Fruit fly (Drosophila melanogaster) whole organism, embryonic: ENCODE data around the gene CG32023.
A peak's percentile ranks its signal among the peaks of the same experiment; 100 is the strongest.

Source experiments
- Atf-2 ChIP-seq: fragments of 200-800 bp; sonication (Bioruptor generic); optimal IDR thresholded peaks from 2 replicates; lab custom pipeline; 2016; ENCODE audit warnings: missing biosample characterization, missing genetic modification characterization
- CG10321 ChIP-seq: fragments of 200-800 bp; sonication (Bioruptor generic); IDR thresholded peaks from 2 replicates; pipeline ENCODE4 v1.3.6; 2022; ENCODE audit warnings: missing biosample characterization, missing genetic modification characterization
- CG11093 ChIP-seq: fragments of 200-800 bp; sonication (Bioruptor generic); IDR thresholded peaks from 3 replicates; pipeline ENCODE4 v1.3.6; 2022; ENCODE audit warnings: missing biosample characterization, missing genetic modification characterization
- CG11504 ChIP-seq: fragments of 200-800 bp; sonication (Bioruptor generic); optimal IDR thresholded peaks from 3 replicates; lab custom pipeline; 2019; ENCODE audit warnings: missing biosample characterization, mild to moderate bottlenecking, missing genetic modification characterization, moderate library complexity
- CG11560 ChIP-seq: fragments of 200-800 bp; sonication (Bioruptor generic); IDR thresholded peaks from 3 replicates; pipeline ENCODE4 v1.3.6; 2022; ENCODE audit warnings: missing biosample characterization, missing genetic modification characterization
- CG12104 ChIP-seq: fragments of 200-800 bp; sonication (Bioruptor generic); optimal IDR thresholded peaks from 3 replicates; lab custom pipeline; 2016; ENCODE audit warnings: missing biosample characterization, missing genetic modification characterization
- CG16779 ChIP-seq: fragments of 200-800 bp; sonication (Bioruptor generic); IDR thresholded peaks from 2 replicates; pipeline ENCODE4 v1.3.6; 2022; ENCODE audit warnings: missing biosample characterization, missing genetic modification characterization
- CG34422 ChIP-seq: fragments of 200-800 bp; sonication (Bioruptor generic); IDR thresholded peaks from 3 replicates; pipeline ENCODE4 v1.3.6; 2022; ENCODE audit warnings: missing biosample characterization, missing genetic modification characterization
- CG3995 ChIP-seq: fragments of 200-800 bp; sonication (Bioruptor generic); optimal IDR thresholded peaks from 3 replicates; lab custom pipeline; 2016; ENCODE audit warnings: missing biosample characterization, missing genetic modification characterization
- CG4820 ChIP-seq: fragments of 200-800 bp; sonication (Bioruptor generic); optimal IDR thresholded peaks from 3 replicates; lab custom pipeline; 2016; ENCODE audit warnings: missing biosample characterization, missing genetic modification characterization
- CG6791 ChIP-seq: fragments of 200-800 bp; sonication (Bioruptor generic); IDR thresholded peaks from 3 replicates; pipeline ENCODE4 v1.3.6; 2022; ENCODE audit warnings: missing biosample characterization, missing genetic modification characterization; ENCODE audit not compliant: partially characterized antibody
- CG8924 ChIP-seq: fragments of 200-800 bp; optimal IDR thresholded peaks from 3 replicates; lab custom pipeline; 2019; ENCODE audit warnings: missing biosample characterization, mild to moderate bottlenecking, missing genetic modification characterization, moderate library complexity
- CG9817 ChIP-seq: fragments of 200-800 bp; sonication (Bioruptor generic); optimal IDR thresholded peaks from 2 replicates; lab custom pipeline; 2018; ENCODE audit warnings: missing biosample characterization, mild to moderate bottlenecking, missing genetic modification characterization, moderate library complexity
- CG9876 ChIP-seq: fragments of 200-800 bp; sonication (Bioruptor generic); optimal IDR thresholded peaks from 2 replicates; lab custom pipeline; 2016; ENCODE audit warnings: missing biosample characterization, missing genetic modification characterization
- CkIIα-i1 ChIP-seq: fragments of 200-800 bp; sonication (Bioruptor generic); IDR thresholded peaks from 2 replicates; pipeline ENCODE4 v1.3.6; 2022; ENCODE audit warnings: missing biosample characterization, missing genetic modification characterization
- Doc2 ChIP-seq: fragments of 200-800 bp; sonication (Bioruptor generic); IDR thresholded peaks from 2 replicates; pipeline ENCODE4 v1.3.6; 2022; ENCODE audit warnings: missing biosample characterization, missing genetic modification characterization
- Max ChIP-seq: fragments of 200-800 bp; sonication (Bioruptor generic); optimal IDR thresholded peaks from 2 replicates; lab custom pipeline; 2016; ENCODE audit warnings: missing biosample characterization, mild to moderate bottlenecking, missing genetic modification characterization
- Neu2 ChIP-seq: fragments of 200-800 bp; sonication (Bioruptor generic); optimal IDR thresholded peaks from 3 replicates; lab custom pipeline; 2016; ENCODE audit warnings: missing biosample characterization, missing genetic modification characterization, borderline replicate concordance
- Oli ChIP-seq: fragments of 200-800 bp; sonication (Bioruptor generic); optimal IDR thresholded peaks from 2 replicates; lab custom pipeline; 2018; ENCODE audit warnings: missing biosample characterization, mild to moderate bottlenecking, missing genetic modification characterization, moderate library complexity
- Pdp1 ChIP-seq, 2 experiments: fragments of 200-800 bp; sonication (Bioruptor generic); optimal IDR thresholded peaks; 3 replicates each; lab custom pipeline; 2016; ENCODE audit warnings: missing biosample characterization in 2 of 2, missing genetic modification characterization in 2 of 2, mild to moderate bottlenecking in 1 of 2, moderate library complexity in 1 of 2
- Rfx ChIP-seq: fragments of 200-800 bp; sonication (Bioruptor generic); IDR thresholded peaks from 2 replicates; pipeline ENCODE4 v1.3.6; 2022; ENCODE audit warnings: missing biosample characterization, missing genetic modification characterization
- Sin3A ChIP-seq: fragments of >200 bp; optimal IDR thresholded peaks from 2 replicates; lab custom pipeline; 2018
- Sry-β ChIP-seq: fragments of 200-800 bp; sonication (Bioruptor generic); optimal IDR thresholded peaks from 2 replicates; lab custom pipeline; 2018; ENCODE audit warnings: missing biosample characterization, mild to moderate bottlenecking, missing genetic modification characterization, moderate library complexity
- Taf1 ChIP-seq: fragments of 200-800 bp; sonication (Bioruptor generic); IDR thresholded peaks from 2 replicates; pipeline ENCODE4 v1.3.6; 2022; ENCODE audit warnings: missing biosample characterization, missing genetic modification characterization
- Tbp ChIP-seq: fragments of >200 bp; optimal IDR thresholded peaks from 2 replicates; lab custom pipeline; 2018; ENCODE audit warnings: missing biosample characterization, missing genetic modification characterization
- amos ChIP-seq: fragments of 200-800 bp; sonication (Bioruptor generic); IDR thresholded peaks from 2 replicates; pipeline ENCODE4 v1.3.6; 2022; ENCODE audit warnings: missing biosample characterization, missing genetic modification characterization; ENCODE audit not compliant: partially characterized antibody
- br ChIP-seq: fragments of >200 bp; optimal IDR thresholded peaks from 2 replicates; lab custom pipeline; 2017
- dati ChIP-seq: fragments of 200-800 bp; sonication (Bioruptor generic); IDR thresholded peaks from 2 replicates; pipeline ENCODE4 v1.3.6; 2022; ENCODE audit warnings: missing biosample characterization, missing genetic modification characterization
- ewg ChIP-seq: fragments of 200-800 bp; sonication (Bioruptor generic); optimal IDR thresholded peaks from 3 replicates; lab custom pipeline; 2017; ENCODE audit warnings: mild to moderate bottlenecking, missing biosample characterization, missing genetic modification reagents, missing genetic modification characterization
- ftz-f1 ChIP-seq: fragments of 200-800 bp; sonication (Bioruptor generic); optimal IDR thresholded peaks from 2 replicates; lab custom pipeline; 2016; ENCODE audit warnings: missing biosample characterization, missing genetic modification characterization
- grn ChIP-seq: fragments of 200-800 bp; sonication (Bioruptor generic); optimal IDR thresholded peaks from 3 replicates; lab custom pipeline; 2017; ENCODE audit warnings: missing biosample characterization, missing genetic modification characterization
- lbe ChIP-seq: fragments of 200-800 bp; sonication (Bioruptor generic); optimal IDR thresholded peaks from 2 replicates; lab custom pipeline; 2016; ENCODE audit warnings: missing biosample characterization, mild to moderate bottlenecking, missing genetic modification characterization
- nerfin-2 ChIP-seq: fragments of 200-800 bp; sonication (Bioruptor generic); IDR thresholded peaks from 2 replicates; pipeline ENCODE4 v1.3.6; 2022; ENCODE audit warnings: missing biosample characterization, missing genetic modification characterization; ENCODE audit not compliant: partially characterized antibody
- pan ChIP-seq, 4 experiments: fragments of >200 bp in 3 of 4; fragments of 200-800 bp in 1 of 4; sonication (Bioruptor generic) in 1 of 4; optimal IDR thresholded peaks in 3 of 4; IDR thresholded peaks in 1 of 4; 2 replicates each; pipeline versions ENCODE4 v1.3.6 to Lab custom; 2017 to 2022; ENCODE audit warnings: missing biosample characterization in 2 of 4, missing genetic modification characterization in 2 of 4, mixed read lengths in 1 of 4
- phol ChIP-seq: fragments of 200-800 bp; sonication (Bioruptor generic); optimal IDR thresholded peaks from 3 replicates; lab custom pipeline; 2018; ENCODE audit warnings: missing biosample characterization, mild to moderate bottlenecking, missing genetic modification characterization, moderate library complexity
- pnt ChIP-seq: fragments of 200-800 bp; sonication (Bioruptor generic); optimal IDR thresholded peaks from 3 replicates; lab custom pipeline; 2016; ENCODE audit warnings: missing biosample characterization, missing genetic modification characterization
- row ChIP-seq: fragments of 200-800 bp; sonication (Bioruptor generic); IDR thresholded peaks from 3 replicates; pipeline ENCODE4 v1.3.6; 2022; ENCODE audit warnings: missing biosample characterization, missing genetic modification characterization
- sens ChIP-seq: fragments of 200-800 bp; sonication (Bioruptor generic); peaks from one replicate; lab custom pipeline; 2016; ENCODE audit warnings: missing biosample characterization, missing genetic modification characterization
- sob ChIP-seq: fragments of 200-800 bp; sonication (Bioruptor generic); IDR thresholded peaks from 2 replicates; pipeline ENCODE4 v1.3.6; 2022; ENCODE audit warnings: missing biosample characterization, missing genetic modification characterization
- tna ChIP-seq: fragments of 200-800 bp; sonication (Bioruptor generic); IDR thresholded peaks from 2 replicates; pipeline ENCODE4 v1.3.6; 2022; ENCODE audit warnings: missing biosample characterization, missing genetic modification characterization; ENCODE audit not compliant: partially characterized antibody
- usp ChIP-seq: fragments of >200 bp; optimal IDR thresholded peaks from 2 replicates; lab custom pipeline; 2017; ENCODE audit warnings: missing biosample characterization, missing genetic modification characterization
- vfl ChIP-seq: fragments of 200-800 bp; sonication (Bioruptor generic); optimal IDR thresholded peaks from 2 replicates; lab custom pipeline; 2016; ENCODE audit warnings: missing biosample characterization, missing genetic modification characterization
- zfh1 ChIP-seq: fragments of 200-800 bp; sonication (Bioruptor generic); IDR thresholded peaks from 3 replicates; pipeline ENCODE4 v1.3.6; 2022; ENCODE audit warnings: missing biosample characterization, missing genetic modification characterization

The CG32023 gene

DNA sequence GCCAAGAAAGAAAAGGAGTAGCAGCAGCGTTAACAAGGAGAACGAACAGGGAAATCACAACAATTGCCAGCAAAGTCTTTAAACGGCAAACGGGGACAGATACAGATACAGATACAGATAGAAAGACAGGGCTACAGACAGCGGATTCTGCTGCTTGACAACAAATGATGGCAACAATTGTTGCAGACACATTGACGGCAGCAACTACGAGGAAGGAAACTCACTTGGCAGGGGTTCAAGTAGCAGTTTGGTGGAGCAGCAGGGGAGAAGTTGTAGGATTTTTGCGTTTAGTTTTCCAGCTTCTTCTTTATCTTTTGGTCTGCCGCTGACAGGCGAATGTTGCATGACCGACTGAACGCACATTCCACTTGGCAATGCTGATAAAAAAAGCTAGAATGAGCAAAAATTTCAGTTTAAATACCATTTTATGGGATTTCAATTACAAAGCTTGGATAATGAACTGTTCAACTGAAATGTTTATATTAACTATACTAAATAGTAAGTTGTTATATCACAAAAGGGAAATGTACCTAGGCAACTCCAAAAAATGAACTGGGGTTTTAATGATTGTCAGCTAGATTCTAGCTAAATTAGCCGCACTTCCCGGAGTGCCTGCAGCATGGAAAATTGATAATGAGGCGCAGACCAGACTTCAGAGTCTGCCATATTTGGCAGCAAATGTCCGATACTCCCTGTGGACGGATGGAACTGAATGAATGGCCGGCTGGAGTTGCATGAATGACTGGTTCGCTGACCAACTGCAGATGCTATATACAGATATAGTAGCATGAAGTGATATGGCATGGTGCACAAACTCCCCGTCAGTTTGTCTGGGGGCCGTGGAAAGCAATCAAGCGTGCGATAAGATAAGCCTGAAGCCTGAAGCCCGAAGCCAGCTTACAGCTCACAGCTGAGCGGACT, 47.1 kb upstream of the CG32023 start:
- TF ChIP-seq CG8924, result no peak
- TF ChIP-seq CG4820 (GFP tag; lab: Kevin White, UChicago), result no peak
- no peak for TF ChIP-seq dati (GFP tag; lab: Robert Waterston, UW)
- no peak for TF ChIP-seq Taf1
- no peak for TF ChIP-seq pan (optimal IDR thresholded peaks at IDR 0.05; lab: Kevin White, UChicago)
- TF ChIP-seq pan (GFP tag; optimal IDR thresholded peaks at IDR 0.05 in 1 of 2, IDR thresholded peaks at IDR 0.05 in 1 of 2), result no peak
- no peak for TF ChIP-seq lbe (GFP tag; lab: Kevin White, UChicago)
- TF ChIP-seq Neu2 (GFP tag; lab: Kevin White, UChicago), result no peak
- TF ChIP-seq vfl (GFP tag; lab: Kevin White, UChicago), result no peak
- TF ChIP-seq CG11560, result no peak
- no peak for TF ChIP-seq usp (GFP tag; lab: Kevin White, UChicago)
- TF ChIP-seq sens (GFP tag; lab: Kevin White, UChicago), result peak; percentile 16
- TF ChIP-seq Pdp1 (GFP tag; optimal IDR thresholded peaks at IDR 0.05; lab: Kevin White, UChicago), result peak in 1 of 2 experiments; percentile 25
- no peak for TF ChIP-seq Oli (tag; lab: Kevin White, UChicago)
- TF ChIP-seq phol (tag; lab: Kevin White, UChicago), result no peak
- TF ChIP-seq Tbp, result no peak
- no peak for TF ChIP-seq CG10321 (GFP tag; lab: Robert Waterston, UW)
- no peak for TF ChIP-seq ftz-f1
- no peak for TF ChIP-seq CG34422 (GFP tag; lab: Robert Waterston, UW)
- peak; percentile 40 for TF ChIP-seq grn (GFP tag; lab: Kevin White, UChicago)
- peak; percentile 92 for TF ChIP-seq CG11504
- no peak for TF ChIP-seq Atf-2 (GFP tag; lab: Kevin White, UChicago)
- TF ChIP-seq CG6791 (GFP tag; lab: Robert Waterston, UW), result peak; percentile 30; the same call in 1 of the 3 replicates
- TF ChIP-seq row (GFP tag; lab: Robert Waterston, UW), result peak; percentile 36; the same call in 2 of the 3 replicates
- no peak for TF ChIP-seq nerfin-2 (GFP tag; lab: Robert Waterston, UW)
- no peak for TF ChIP-seq CG3995 (GFP tag; lab: Kevin White, UChicago)
- no peak for TF ChIP-seq sob (GFP tag; lab: Robert Waterston, UW)
- no peak for TF ChIP-seq CkIIα-i1 (GFP tag; lab: Robert Waterston, UW)
- peak; percentile 88 for TF ChIP-seq Sry-β (GFP tag; lab: Kevin White, UChicago)
- no peak for TF ChIP-seq Sin3A (lab: Kevin White, UChicago)
- TF ChIP-seq CG12104 (GFP tag; lab: Kevin White, UChicago), result no peak
- TF ChIP-seq CG11093 (GFP tag; lab: Robert Waterston, UW), result no peak
- TF ChIP-seq amos, result no peak
- TF ChIP-seq Doc2 (GFP tag; lab: Robert Waterston, UW), result no peak
- TF ChIP-seq zfh1 (GFP tag; lab: Robert Waterston, UW), result 0 out of 3 replicates have a peak, but pooled peaks have one; percentile 4
- no peak for TF ChIP-seq CG9817 (tag; lab: Kevin White, UChicago)
- TF ChIP-seq tna (GFP tag; lab: Robert Waterston, UW), result no peak
- TF ChIP-seq CG9876 (GFP tag; lab: Kevin White, UChicago), result no peak
- TF ChIP-seq ewg (GFP tag; lab: Kevin White, UChicago), result no peak
- TF ChIP-seq CG16779 (GFP tag; lab: Robert Waterston, UW), result no peak
- TF ChIP-seq Rfx (GFP tag; lab: Robert Waterston, UW), result 0 out of 2 replicates have a peak, but pooled peaks have one; percentile 6
- TF ChIP-seq pnt, result no peak
- TF ChIP-seq br (lab: Kevin White, UChicago), result no peak
- TF ChIP-seq Max (GFP tag; lab: Kevin White, UChicago), result no peak
